Worm (Caenorhabditis elegans) whole organism, mixed stage, embryonic: Measurements from ENCODE around the gene Y53G8AL.4.
A peak's percentile ranks its signal among the peaks of the same experiment; 100 is the strongest.

Experiments used
- bed-3 ChIP-seq: fragments of 200-800 bp; sonication (Bioruptor generic); optimal IDR thresholded peaks from 3 replicates; lab custom pipeline; 2018; ENCODE audit warnings: mild to moderate bottlenecking, missing genetic modification characterization, moderate library complexity, missing compliant biosample characterization
- blmp-1 ChIP-seq: fragments of 150-350 bp; optimal IDR thresholded peaks from 2 replicates; lab custom pipeline; 2014; ENCODE audit warnings: missing biosample characterization, missing genetic modification characterization
- ceh-39 ChIP-seq: fragments of 150-350 bp; optimal IDR thresholded peaks from 2 replicates; lab custom pipeline; 2014; ENCODE audit warnings: missing biosample characterization, missing genetic modification characterization
- ceh-43 ChIP-seq: fragments of 200-800 bp; sonication (Bioruptor generic); optimal IDR thresholded peaks from 2 replicates; lab custom pipeline; 2018; ENCODE audit warnings: mild to moderate bottlenecking, missing genetic modification characterization, moderate library complexity, missing compliant biosample characterization
- ceh-83 ChIP-seq: fragments of 200-800 bp; sonication (Bioruptor generic); optimal IDR thresholded peaks from 2 replicates; lab custom pipeline; 2018; ENCODE audit warnings: mild to moderate bottlenecking, missing genetic modification characterization, missing compliant biosample characterization
- ces-1 ChIP-seq: fragments of 150-350 bp; optimal IDR thresholded peaks from 2 replicates; lab custom pipeline; 2014; ENCODE audit warnings: missing biosample characterization, missing genetic modification reagents, missing genetic modification characterization
- cnd-1 ChIP-seq: fragments of 200-800 bp; sonication (Bioruptor generic); optimal IDR thresholded peaks from 2 replicates; lab custom pipeline; 2018; ENCODE audit warnings: mild to moderate bottlenecking, missing genetic modification characterization, missing compliant biosample characterization
- drap-1 ChIP-seq: fragments of 200-800 bp; sonication (Bioruptor generic); optimal IDR thresholded peaks from 3 replicates; lab custom pipeline; 2018; ENCODE audit warnings: mild to moderate bottlenecking, missing genetic modification characterization, missing compliant biosample characterization
- elt-1 ChIP-seq: sonication (generic microtip); optimal IDR thresholded peaks from 2 replicates; lab custom pipeline; 2017; ENCODE audit warnings: missing genetic modification characterization, mild to moderate bottlenecking, missing compliant biosample characterization, antibody characterized with exemption, moderate library complexity, borderline replicate concordance; ENCODE audit not compliant: insufficient read depth
- elt-3 ChIP-seq: fragments of 150-350 bp; optimal IDR thresholded peaks from 2 replicates; lab custom pipeline; 2014; ENCODE audit warnings: missing biosample characterization, missing genetic modification characterization
- flh-1 ChIP-seq: fragments of 200-800 bp; sonication (Bioruptor generic); optimal IDR thresholded peaks from 2 replicates; lab custom pipeline; 2018; ENCODE audit warnings: mild to moderate bottlenecking, missing genetic modification characterization, moderate library complexity, missing compliant biosample characterization
- ham-2 ChIP-seq: fragments of 200-800 bp; sonication (Bioruptor generic); optimal IDR thresholded peaks from 2 replicates; lab custom pipeline; 2018; ENCODE audit warnings: mild to moderate bottlenecking, missing genetic modification characterization, missing compliant biosample characterization
- hlh-1 ChIP-seq: fragments of 150-350 bp; optimal IDR thresholded peaks from 2 replicates; lab custom pipeline; 2014; ENCODE audit warnings: missing biosample characterization, missing genetic modification reagents, missing genetic modification characterization
- lin-13 ChIP-seq: fragments of 150-350 bp; optimal IDR thresholded peaks from 2 replicates; lab custom pipeline; 2014; ENCODE audit warnings: missing biosample characterization, missing genetic modification characterization
- lin-32 ChIP-seq: fragments of 200-800 bp; sonication (Bioruptor generic); optimal IDR thresholded peaks from 2 replicates; lab custom pipeline; 2018; ENCODE audit warnings: mild to moderate bottlenecking, missing genetic modification characterization, missing compliant biosample characterization
- lsy-2 ChIP-seq: fragments of 150-350 bp; optimal IDR thresholded peaks from 2 replicates; lab custom pipeline; 2014; ENCODE audit warnings: missing biosample characterization, missing genetic modification characterization
- mab-5 ChIP-seq: fragments of 150-350 bp; optimal IDR thresholded peaks from 2 replicates; lab custom pipeline; 2014; ENCODE audit warnings: missing biosample characterization, missing genetic modification characterization
- mep-1 ChIP-seq: fragments of 150-350 bp; optimal IDR thresholded peaks from 2 replicates; lab custom pipeline; 2017; ENCODE audit warnings: missing biosample characterization, missing genetic modification reagents, missing genetic modification characterization, inconsistent platforms
- mls-2 ChIP-seq: sonication (generic microtip); optimal IDR thresholded peaks from 2 replicates; lab custom pipeline; 2016; ENCODE audit warnings: mild to moderate bottlenecking, missing genetic modification characterization, moderate library complexity, missing compliant biosample characterization
- nhr-12 ChIP-seq: fragments of 150-350 bp; optimal IDR thresholded peaks from 2 replicates; lab custom pipeline; 2014; ENCODE audit warnings: missing biosample characterization, missing genetic modification characterization
- nhr-2 ChIP-seq: fragments of 150-350 bp; optimal IDR thresholded peaks from 2 replicates; lab custom pipeline; 2014; ENCODE audit warnings: missing biosample characterization, missing genetic modification characterization
- nhr-237 ChIP-seq: fragments of 150-350 bp; optimal IDR thresholded peaks from 2 replicates; lab custom pipeline; 2014; ENCODE audit warnings: missing biosample characterization, missing genetic modification characterization
- nhr-28 ChIP-seq: fragments of 150-350 bp; optimal IDR thresholded peaks from 2 replicates; lab custom pipeline; 2014; ENCODE audit warnings: missing biosample characterization, missing genetic modification characterization
- pha-4 ChIP-seq: fragments of 150-350 bp; optimal IDR thresholded peaks from 2 replicates; lab custom pipeline; 2018; ENCODE audit warnings: missing biosample characterization, missing genetic modification reagents, missing genetic modification characterization
- sem-2 ChIP-seq: fragments of 200-800 bp; sonication (Bioruptor generic); optimal IDR thresholded peaks from 2 replicates; lab custom pipeline; 2018; ENCODE audit warnings: mild to moderate bottlenecking, missing genetic modification characterization, missing compliant biosample characterization
- snpc-4 ChIP-seq: fragments of 150-350 bp; optimal IDR thresholded peaks from 2 replicates; lab custom pipeline; 2014; ENCODE audit warnings: missing biosample characterization, missing genetic modification characterization
- sptf-1 ChIP-seq: sonication (generic microtip); optimal IDR thresholded peaks from 2 replicates; lab custom pipeline; 2017; ENCODE audit warnings: mild to moderate bottlenecking, missing genetic modification characterization, moderate library complexity, missing compliant biosample characterization
- tbx-8 ChIP-seq: fragments of 200-800 bp; sonication (Bioruptor generic); optimal IDR thresholded peaks from 2 replicates; lab custom pipeline; 2018; ENCODE audit warnings: mild to moderate bottlenecking, missing genetic modification characterization, moderate library complexity, missing compliant biosample characterization
- unc-39 ChIP-seq: fragments of 150-350 bp; optimal IDR thresholded peaks from 2 replicates; lab custom pipeline; 2014; ENCODE audit warnings: missing biosample characterization, missing genetic modification characterization
- unc-62 ChIP-seq: fragments of 150-350 bp; optimal IDR thresholded peaks from 2 replicates; lab custom pipeline; 2014; ENCODE audit warnings: missing biosample characterization, missing genetic modification reagents, missing genetic modification characterization
- ztf-11 ChIP-seq: fragments of 150-350 bp; optimal IDR thresholded peaks from 2 replicates; lab custom pipeline; 2014; ENCODE audit warnings: missing biosample characterization, missing genetic modification characterization

Y53G8AL.4 gene

ce11 chrIII:3249038-3249420 is 1.4 kb downstream of the Y53G8AL.4 start:
- TF ChIP-seq tbx-8 (GFP tag; lab: Kevin White, UChicago) (peak; percentile 52), flh-1 (GFP tag; lab: Kevin White, UChicago) (peak; percentile 25), mab-5 (tag; lab: Kevin White, UChicago) (no peak), ceh-43 (GFP tag; lab: Kevin White, UChicago) (peak; percentile 44), mls-2 (tag; lab: Kevin White, UChicago) (peak; percentile 37), mep-1 (tag; lab: Kevin White, UChicago) (no peak)

- peak; percentile 9 for TF ChIP-seq pha-4 (tag; lab: Kevin White, UChicago)
- TF ChIP-seq lin-13, result peak; percentile 65
- peak; percentile 94 for TF ChIP-seq lsy-2 (tag; lab: Kevin White, UChicago)
- no peak for TF ChIP-seq nhr-28 (tag; lab: Kevin White, UChicago)
- peak; percentile 2 for TF ChIP-seq mep-1 (tag; lab: Kevin White, UChicago)
- peak; percentile 18 for TF ChIP-seq hlh-1 (tag; lab: Kevin White, UChicago)
- peak; percentile 53 for TF ChIP-seq ces-1
- TF ChIP-seq sptf-1 (tag; lab: Kevin White, UChicago), result no peak
- no peak for TF ChIP-seq unc-62 (GFP tag; lab: Kevin White, UChicago)
- TF ChIP-seq, all 35 proteins: peak for 6
These were observed 2.0 kb downstream of the Y53G8AL.4 start, which contains the start of gene nduf-9 for ce11 chrIII:3248307-3249037. Gene nduf-9, minus strand, starts transcription at chrIII:3248575.

ce11 chrIII:3242379-3242778 is 8.1 kb downstream of the Y53G8AL.4 start:
- TF ChIP-seq ham-2 (GFP tag; lab: Kevin White, UChicago) (no peak), ztf-11 (no peak), mls-2 (tag; lab: Kevin White, UChicago) (no peak), mep-1 (tag; lab: Kevin White, UChicago) (no peak), cnd-1 (tag; lab: Kevin White, UChicago) (no peak), sem-2 (GFP tag; lab: Kevin White, UChicago) (no peak), nhr-28 (tag; lab: Kevin White, UChicago) (no peak), snpc-4 (tag; lab: Kevin White, UChicago) (no peak), blmp-1 (no peak), elt-1 (tag; lab: Kevin White, UChicago) (no peak), nhr-12 (tag; lab: Kevin White, UChicago) (no peak), ces-1 (no peak), sptf-1 (tag; lab: Kevin White, UChicago) (no peak), lsy-2 (tag; lab: Kevin White, UChicago) (no peak), tbx-8 (GFP tag; lab: Kevin White, UChicago) (no peak), lin-32 (no peak), ceh-39 (tag; lab: Kevin White, UChicago) (no peak), lin-13 (no peak), elt-3 (tag; lab: Kevin White, UChicago) (no peak), nhr-2 (tag; lab: Kevin White, UChicago) (no peak)

- no peak for TF ChIP-seq bed-3 (GFP tag; lab: Kevin White, UChicago)
- no peak for TF ChIP-seq elt-3 (tag; lab: Kevin White, UChicago)
- no peak for TF ChIP-seq blmp-1
- TF ChIP-seq unc-39 (tag; lab: Kevin White, UChicago), result no peak
- TF ChIP-seq drap-1 (GFP tag; lab: Kevin White, UChicago), result no peak
These were observed 8.5 kb downstream of the Y53G8AL.4 start for ce11 chrIII:3241943-3242342.

ce11 chrIII:3241361-3241760 is 9.1 kb downstream of the Y53G8AL.4 start:
- TF ChIP-seq ham-2 (GFP tag; lab: Kevin White, UChicago), result no peak
- TF ChIP-seq sptf-1 (tag; lab: Kevin White, UChicago), result no peak
- no peak for TF ChIP-seq nhr-2 (tag; lab: Kevin White, UChicago)
- TF ChIP-seq ceh-83, result no peak
- no peak for TF ChIP-seq lin-13
- no peak for TF ChIP-seq bed-3 (GFP tag; lab: Kevin White, UChicago)
- no peak for TF ChIP-seq drap-1 (GFP tag; lab: Kevin White, UChicago)
- TF ChIP-seq nhr-237 (tag; lab: Kevin White, UChicago), result no peak
- TF ChIP-seq mab-5 (tag; lab: Kevin White, UChicago), result no peak
- no peak for TF ChIP-seq sem-2 (GFP tag; lab: Kevin White, UChicago)
- no peak for TF ChIP-seq blmp-1
- no peak for TF ChIP-seq unc-39 (tag; lab: Kevin White, UChicago)
